Fruit fly (Drosophila melanogaster): Measurements from ENCODE around the gene CG33080.

Gene CG33080

DNA sequence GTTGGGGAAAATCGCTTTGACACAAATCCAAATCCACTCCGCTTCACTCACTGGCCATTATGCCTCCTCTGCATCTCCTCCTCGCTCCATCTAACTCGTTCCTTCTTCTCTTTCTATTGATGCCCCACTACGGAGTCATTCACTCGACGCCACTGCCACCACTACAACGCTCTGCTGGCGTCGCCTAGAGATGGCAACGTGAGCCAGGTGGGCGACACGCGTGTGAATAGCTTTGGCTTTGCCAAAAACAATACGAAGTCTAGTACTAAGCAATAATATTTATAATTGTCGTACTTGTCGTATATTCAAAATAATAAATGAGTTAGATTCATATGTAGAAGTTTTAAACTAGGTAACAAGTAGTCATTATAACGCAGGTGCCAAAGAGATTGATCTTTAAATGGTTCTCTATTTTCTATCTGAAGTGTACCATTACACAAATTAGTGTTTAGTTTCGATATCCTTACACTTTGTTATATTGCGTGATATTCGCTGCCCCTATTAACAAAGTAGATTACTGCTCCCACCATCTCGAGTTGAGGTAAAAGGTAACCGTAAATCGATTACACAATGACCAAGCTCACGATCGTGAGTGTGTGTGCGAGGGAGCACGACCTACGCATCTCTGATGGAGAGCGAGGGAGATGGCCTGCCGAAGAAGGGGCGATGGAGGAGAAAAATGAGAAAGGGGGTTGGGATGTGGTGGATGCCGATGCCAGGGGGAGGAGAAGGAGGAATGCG, 27.6 kb upstream of the CG33080 start (continued):
- TF ChIP-seq pros (GFP tag; optimal IDR thresholded peaks at IDR 0.05) (no peak), ab (GFP tag; optimal IDR thresholded peaks at IDR 0.05) (no peak), knrl (GFP tag; IDR thresholded peaks at IDR 0.05; ENCODE audit: partially characterized antibody) (peak; percentile 69; the same call in 2 of the 3 replicates), CG8924 (tag; optimal IDR thresholded peaks at IDR 0.05) (peak; percentile 38), pita (GFP tag; optimal IDR thresholded peaks at IDR 0.05) (no peak), yki (optimal IDR thresholded peaks at IDR 0.05) (no peak), CG14050 (GFP tag; IDR thresholded peaks at IDR 0.05) (no peak), CG2199 (GFP tag; IDR thresholded peaks at IDR 0.05) (no peak)

DNA sequence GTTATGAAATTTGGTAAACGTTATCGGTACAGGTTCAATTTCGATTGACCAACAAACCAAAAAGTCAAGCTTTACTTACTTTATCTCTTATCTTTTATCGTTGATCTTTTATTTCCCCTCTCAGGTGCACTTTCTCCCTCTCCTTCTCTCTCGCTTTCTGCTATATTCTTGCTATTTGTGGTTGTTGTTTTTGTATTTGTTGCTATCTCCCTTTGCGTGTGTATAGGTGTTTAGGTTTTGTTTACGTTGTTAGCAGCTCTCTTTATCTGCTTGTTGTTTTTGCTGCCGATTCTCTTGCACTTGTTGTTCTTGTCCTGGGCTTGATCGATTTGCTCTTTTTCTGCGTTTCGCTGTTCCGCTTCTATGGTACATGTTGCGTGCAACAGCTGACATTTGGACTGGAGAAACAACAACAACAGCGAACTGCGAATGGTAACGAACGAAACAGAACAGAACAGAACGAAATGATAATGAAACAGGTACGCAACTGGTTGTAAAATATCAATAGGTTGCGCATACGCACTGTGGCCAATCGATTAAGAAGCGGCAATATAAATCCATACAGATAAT, 26.8 kb upstream of the CG33080 start:
- peak; percentile 90 for TF ChIP-seq grn (GFP tag; optimal IDR thresholded peaks at IDR 0.05)
- peak; percentile 22 to 48 for TF ChIP-seq Trl (optimal IDR thresholded peaks at IDR 0.05)
- TF ChIP-seq Trl (GFP tag; optimal IDR thresholded peaks at IDR 0.05) = no peak
- TF ChIP-seq CG8281 (tag; optimal IDR thresholded peaks at IDR 0.05) = no peak
- TF ChIP-seq CG7372 (GFP tag; IDR thresholded peaks at IDR 0.05) = peak; percentile 50; the same call in 1 of the 2 replicates
- TF ChIP-seq CG3163 (GFP tag; optimal IDR thresholded peaks at IDR 0.05) = peak; percentile 83
- TF ChIP-seq CG8290 (GFP tag; optimal IDR thresholded peaks at IDR 0.05) = no peak
- TF ChIP-seq CG8290 (tag; optimal IDR thresholded peaks at IDR 0.05) = peak in 1 of 2 experiments; percentile 65
- peak; percentile 99 for TF ChIP-seq pfk (GFP tag; optimal IDR thresholded peaks at IDR 0.05)
- TF ChIP-seq CG4360 (GFP tag; IDR thresholded peaks at IDR 0.05) = peak; percentile 93
- TF ChIP-seq CG15479 (GFP tag; optimal IDR thresholded peaks at IDR 0.05) = peak; percentile 84
- TF ChIP-seq Ptx1 (GFP tag; IDR thresholded peaks at IDR 0.05) = no peak
- TF ChIP-seq chinmo (GFP tag; IDR thresholded peaks at IDR 0.05; ENCODE audit: partially characterized antibody) = 0 out of 4 replicates have a peak, but pooled peaks have one; percentile 29
- no peak for TF ChIP-seq CG11085 (GFP tag; IDR thresholded peaks at IDR 0.05)
- peak; percentile 39 for TF ChIP-seq CG11504 (tag; optimal IDR thresholded peaks at IDR 0.05)
- TF ChIP-seq cg (GFP tag; optimal IDR thresholded peaks at IDR 0.05) = peak; percentile 60

DNA sequence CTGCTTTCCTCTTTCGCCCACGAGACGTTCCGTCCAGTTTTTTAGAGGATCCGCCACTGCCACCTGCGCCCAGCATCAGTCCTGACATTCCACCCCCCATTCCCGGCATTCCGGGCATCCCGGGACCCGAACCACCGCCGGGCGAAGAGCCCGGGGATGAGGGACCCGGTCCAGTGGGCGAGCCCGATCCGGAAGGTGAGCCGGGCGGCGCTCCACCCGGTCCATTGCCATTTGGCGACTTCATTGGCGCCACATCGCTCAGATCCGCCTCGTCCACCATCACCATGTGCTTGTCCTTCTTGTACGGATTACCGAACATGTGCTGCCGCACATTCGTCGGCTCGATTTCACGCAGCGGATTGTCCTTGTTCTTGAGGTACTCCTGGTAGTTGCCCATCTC, 24.0 kb upstream of the CG33080 start:
- TF ChIP-seq Med (GFP tag) = peak; percentile 54
- no peak for TF ChIP-seq ind (GFP tag; optimal IDR thresholded peaks at IDR 0.05)

DNA sequence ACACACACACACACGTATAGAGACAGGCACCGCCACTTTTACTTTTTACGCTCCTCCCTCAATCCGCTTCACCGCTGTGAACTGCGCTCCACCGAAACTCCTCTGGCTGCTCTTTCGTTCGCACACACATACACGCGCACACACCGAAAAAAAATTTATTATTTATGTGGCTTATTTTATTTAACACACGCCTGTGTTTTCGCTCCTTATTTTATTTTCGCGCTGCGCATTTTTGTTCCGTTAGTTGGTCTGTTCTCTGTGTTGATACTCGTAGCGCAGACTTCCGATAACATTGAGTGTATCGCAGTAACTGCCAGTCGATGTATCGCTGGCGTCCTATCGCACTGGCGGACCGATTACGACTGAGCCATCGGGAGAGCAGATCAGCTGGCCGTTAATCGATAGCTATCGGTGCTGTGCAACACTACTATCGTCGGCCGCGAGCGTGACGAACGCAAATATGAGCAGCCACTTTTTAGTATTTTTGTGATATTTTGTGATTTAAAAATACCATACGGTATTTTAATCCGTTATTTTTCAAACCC, 20.2 kb upstream of the CG33080 start, which contains the start of gene Snx27:
TSS of gene Snx27 (minus strand) at position 356 of the 545 bp plus-strand sequence.
- TF ChIP-seq CG12769 (tag; optimal IDR thresholded peaks at IDR 0.05) (peak; percentile 61), CG17385 (GFP tag; optimal IDR thresholded peaks at IDR 0.05) (peak; percentile 17), CG17568 (GFP tag; optimal IDR thresholded peaks at IDR 0.05) (peak; percentile 19), nerfin-2 (GFP tag; IDR thresholded peaks at IDR 0.05; ENCODE audit: partially characterized antibody) (peak; percentile 98), vvl (GFP tag; IDR thresholded peaks at IDR 0.05) (peak; percentile 60; the same call in 1 of the 2 replicates), prd (optimal IDR thresholded peaks at IDR 0.05) (no peak), prd (GFP tag; IDR thresholded peaks at IDR 0.05) (peak; percentile 69), E2f2 (GFP tag; IDR thresholded peaks at IDR 0.05) (peak; percentile 76), eve (GFP tag; optimal IDR thresholded peaks at IDR 0.05) (no peak), salm (tag; optimal IDR thresholded peaks at IDR 0.05) (peak; percentile 17), Antp (GFP tag; optimal IDR thresholded peaks at IDR 0.05) (peak; percentile 64), dati (GFP tag; IDR thresholded peaks at IDR 0.05) (no peak), grn (GFP tag; optimal IDR thresholded peaks at IDR 0.05) (no peak), az2 (GFP tag; optimal IDR thresholded peaks at IDR 0.05) (peak; percentile 16), CG12744 (GFP tag; optimal IDR thresholded peaks at IDR 0.05) (peak; percentile 9), luna (GFP tag; optimal IDR thresholded peaks at IDR 0.05) (peak; percentile 60), CG11085 (GFP tag; IDR thresholded peaks at IDR 0.05) (peak; percentile 54; the same call in 1 of the 2 replicates), hbn (GFP tag; IDR thresholded peaks at IDR 0.05; ENCODE audit: partially characterized antibody) (peak; percentile 99), CG17361 (GFP tag; IDR thresholded peaks at IDR 0.05) (0 out of 3 replicates have a peak, but pooled peaks have one; percentile 15), ERR (GFP tag; optimal IDR thresholded peaks at IDR 0.05) (peak; percentile 53), phol (tag; optimal IDR thresholded peaks at IDR 0.05) (peak; percentile 64), CG15073 (GFP tag; optimal IDR thresholded peaks at IDR 0.05) (no peak)

Data from whole organism, embryonic.